Fruit fly (Drosophila melanogaster) whole organism, embryonic: ENCODE measurements around the gene CG10055.

Experiments used
- CG12219 ChIP-seq: fragments of 200-800 bp; sonication (Bioruptor generic); optimal IDR thresholded peaks from 3 replicates; lab custom pipeline; 2018; ENCODE audit warnings: missing biosample characterization, mild to moderate bottlenecking, missing genetic modification characterization
- CG1233 ChIP-seq: fragments of 200-800 bp; sonication (Bioruptor generic); optimal IDR thresholded peaks from 4 replicates; lab custom pipeline; 2018; ENCODE audit warnings: missing biosample characterization, mild to moderate bottlenecking, missing genetic modification characterization
- CG1647 ChIP-seq: fragments of 200-800 bp; sonication (Bioruptor generic); optimal IDR thresholded peaks from 3 replicates; lab custom pipeline; 2016; ENCODE audit warnings: missing biosample characterization, missing genetic modification characterization
- CG18599 ChIP-seq: fragments of 200-800 bp; sonication (Bioruptor generic); optimal IDR thresholded peaks from 3 replicates; lab custom pipeline; 2017; ENCODE audit warnings: missing biosample characterization, missing genetic modification characterization, mild to moderate bottlenecking, moderate library complexity, missing genetic modification reagents
- CG18764 ChIP-seq: fragments of 200-800 bp; sonication (Bioruptor generic); optimal IDR thresholded peaks from 3 replicates; lab custom pipeline; 2016; ENCODE audit warnings: missing biosample characterization, missing genetic modification characterization
- CG30431 ChIP-seq: fragments of 200-800 bp; sonication (Bioruptor generic); optimal IDR thresholded peaks from 2 replicates; lab custom pipeline; 2017; ENCODE audit warnings: missing biosample characterization, missing genetic modification characterization
- CG3847 ChIP-seq: fragments of 200-800 bp; sonication (Bioruptor generic); IDR thresholded peaks from 2 replicates; pipeline ENCODE4 v1.3.6; 2022; ENCODE audit warnings: missing biosample characterization, missing genetic modification characterization
- CG42726 ChIP-seq: fragments of 200-800 bp; sonication (Bioruptor generic); IDR thresholded peaks from 2 replicates; pipeline ENCODE4 v1.3.6; 2022; ENCODE audit warnings: missing biosample characterization, missing genetic modification characterization; ENCODE audit not compliant: partially characterized antibody
- CG6765 ChIP-seq: fragments of 200-800 bp; sonication (Bioruptor generic); optimal IDR thresholded peaks from 3 replicates; lab custom pipeline; 2017; ENCODE audit warnings: missing biosample characterization, mild to moderate bottlenecking, missing genetic modification characterization
- CG8765 ChIP-seq: fragments of 200-800 bp; sonication (Bioruptor generic); IDR thresholded peaks from 2 replicates; pipeline ENCODE4 v1.3.6; 2022; ENCODE audit warnings: missing biosample characterization, missing genetic modification characterization
- D19B ChIP-seq: fragments of 200-800 bp; sonication (Bioruptor generic); optimal IDR thresholded peaks from 2 replicates; lab custom pipeline; 2017; ENCODE audit warnings: missing biosample characterization, mild to moderate bottlenecking, missing genetic modification characterization
- Elba2 ChIP-seq: fragments of 200-800 bp; sonication (Bioruptor generic); optimal IDR thresholded peaks from 3 replicates; lab custom pipeline; 2016; ENCODE audit warnings: missing biosample characterization, missing genetic modification characterization
- Ets65A ChIP-seq: fragments of 200-800 bp; sonication (Bioruptor generic); peaks from one replicate; lab custom pipeline; 2016; ENCODE audit warnings: missing biosample characterization, missing genetic modification characterization
- Fer1 ChIP-seq: fragments of 200-800 bp; sonication (Bioruptor generic); optimal IDR thresholded peaks from 2 replicates; lab custom pipeline; 2017; ENCODE audit warnings: missing biosample characterization, mild to moderate bottlenecking, missing genetic modification characterization
- Fer2 ChIP-seq: fragments of 200-800 bp; sonication (Bioruptor generic); optimal IDR thresholded peaks from 2 replicates; lab custom pipeline; 2018; ENCODE audit warnings: missing biosample characterization, mild to moderate bottlenecking, missing genetic modification characterization, moderate library complexity
- HLH54F ChIP-seq: fragments of 200-800 bp; sonication (Bioruptor generic); optimal IDR thresholded peaks from 3 replicates; lab custom pipeline; 2016; ENCODE audit warnings: missing biosample characterization, missing genetic modification characterization
- Hand ChIP-seq: fragments of 200-800 bp; sonication (Bioruptor generic); optimal IDR thresholded peaks from 2 replicates; lab custom pipeline; 2017; ENCODE audit warnings: mild to moderate bottlenecking, missing biosample characterization, missing genetic modification reagents, missing genetic modification characterization
- Hey ChIP-seq: fragments of 200-800 bp; sonication (Bioruptor generic); optimal IDR thresholded peaks from 3 replicates; lab custom pipeline; 2018; ENCODE audit warnings: missing biosample characterization, mild to moderate bottlenecking, missing genetic modification characterization
- Hr51 ChIP-seq, 2 experiments: fragments of 200-800 bp; sonication (Bioruptor generic); optimal IDR thresholded peaks; 2 replicates in 1 of 2; 3 replicates in 1 of 2; lab custom pipeline; 2016 to 2018; ENCODE audit warnings: missing biosample characterization in 2 of 2, missing genetic modification characterization in 2 of 2, mild to moderate bottlenecking in 1 of 2, moderate library complexity in 1 of 2
- MTF-1 ChIP-seq: fragments of 200-800 bp; sonication (Bioruptor generic); optimal IDR thresholded peaks from 2 replicates; lab custom pipeline; 2018; ENCODE audit warnings: missing biosample characterization, mild to moderate bottlenecking, missing genetic modification characterization, borderline replicate concordance
- Mes4 ChIP-seq: fragments of 200-800 bp; sonication (Bioruptor generic); optimal IDR thresholded peaks from 2 replicates; lab custom pipeline; 2016; ENCODE audit warnings: missing biosample characterization, missing genetic modification characterization
- NK7.1 ChIP-seq: fragments of 200-800 bp; sonication (Bioruptor generic); optimal IDR thresholded peaks from 3 replicates; lab custom pipeline; 2016; ENCODE audit warnings: missing biosample characterization, missing genetic modification characterization
- Neu2 ChIP-seq: fragments of 200-800 bp; sonication (Bioruptor generic); optimal IDR thresholded peaks from 3 replicates; lab custom pipeline; 2016; ENCODE audit warnings: missing biosample characterization, missing genetic modification characterization, borderline replicate concordance
- Nf-YC ChIP-seq: fragments of 200-800 bp; optimal IDR thresholded peaks from 3 replicates; lab custom pipeline; 2019; ENCODE audit warnings: missing biosample characterization, mild to moderate bottlenecking, missing genetic modification characterization, moderate library complexity
- Ptx1 ChIP-seq: fragments of 200-800 bp; sonication (Bioruptor generic); IDR thresholded peaks from 2 replicates; pipeline ENCODE4 v1.3.6; 2022; ENCODE audit warnings: missing biosample characterization, missing genetic modification characterization
- Sox102F ChIP-seq: fragments of 200-800 bp; sonication (Bioruptor generic); optimal IDR thresholded peaks from 2 replicates; lab custom pipeline; 2018; ENCODE audit warnings: missing biosample characterization, mild to moderate bottlenecking, missing genetic modification characterization, moderate library complexity
- al ChIP-seq: fragments of 200-800 bp; sonication (Bioruptor generic); IDR thresholded peaks from 2 replicates; pipeline ENCODE4 v1.3.6; 2022; ENCODE audit warnings: missing biosample characterization, missing genetic modification characterization
- chn ChIP-seq: fragments of 200-800 bp; sonication (Bioruptor generic); optimal IDR thresholded peaks from 2 replicates; lab custom pipeline; 2016; ENCODE audit warnings: missing biosample characterization, missing genetic modification characterization
- crol ChIP-seq: fragments of 200-800 bp; sonication (Bioruptor generic); IDR thresholded peaks from 2 replicates; pipeline ENCODE4 v1.3.6; 2022; ENCODE audit warnings: missing biosample characterization, missing genetic modification characterization
- dimm ChIP-seq: fragments of 200-800 bp; sonication (Bioruptor generic); IDR thresholded peaks from 2 replicates; pipeline ENCODE4 v1.3.6; 2022; ENCODE audit warnings: missing biosample characterization, missing genetic modification characterization
- dmrt11E ChIP-seq: fragments of 200-800 bp; sonication (Bioruptor generic); optimal IDR thresholded peaks from 3 replicates; lab custom pipeline; 2018; ENCODE audit warnings: missing biosample characterization, mild to moderate bottlenecking, missing genetic modification characterization, moderate library complexity
- esg ChIP-seq: fragments of 200-800 bp; sonication (Bioruptor generic); conservative IDR thresholded peaks from 2 replicates; pipeline ENCODE4 v1.3.6; 2022; ENCODE audit warnings: missing biosample characterization, missing genetic modification characterization
- fd102C ChIP-seq: fragments of 200-800 bp; sonication (Bioruptor generic); optimal IDR thresholded peaks from 2 replicates; lab custom pipeline; 2018; ENCODE audit warnings: missing biosample characterization, mild to moderate bottlenecking, missing genetic modification characterization, moderate library complexity
- fd3F ChIP-seq: fragments of 200-800 bp; sonication (Bioruptor generic); optimal IDR thresholded peaks from 2 replicates; lab custom pipeline; 2018; ENCODE audit warnings: missing biosample characterization, mild to moderate bottlenecking, missing genetic modification characterization, moderate library complexity
- gcm2 ChIP-seq: fragments of 200-800 bp; sonication (Bioruptor generic); optimal IDR thresholded peaks from 2 replicates; lab custom pipeline; 2016; ENCODE audit warnings: missing biosample characterization, missing genetic modification characterization
- gfzf ChIP-seq: fragments of 200-800 bp; sonication (Bioruptor generic); optimal IDR thresholded peaks from 2 replicates; lab custom pipeline; 2016; ENCODE audit warnings: missing biosample characterization, mild to moderate bottlenecking, missing genetic modification characterization, moderate library complexity
- gsb ChIP-seq: fragments of 200-800 bp; sonication (Bioruptor generic); IDR thresholded peaks from 2 replicates; pipeline ENCODE4 v1.3.6; 2022; ENCODE audit warnings: missing biosample characterization, missing genetic modification characterization
- insv ChIP-seq, 2 experiments: fragments of 200-800 bp; sonication (Bioruptor generic); optimal IDR thresholded peaks; 3 replicates each; lab custom pipeline; 2016 to 2018; ENCODE audit warnings: missing biosample characterization in 2 of 2, missing genetic modification characterization in 2 of 2
- klu ChIP-seq: fragments of 200-800 bp; sonication (Bioruptor generic); IDR thresholded peaks from 2 replicates; pipeline ENCODE4 v1.3.6; 2022; ENCODE audit warnings: missing biosample characterization, missing genetic modification characterization
- lilli ChIP-seq: fragments of 200-800 bp; sonication (Bioruptor generic); optimal IDR thresholded peaks from 3 replicates; lab custom pipeline; 2016; ENCODE audit warnings: missing biosample characterization, missing genetic modification characterization
- mirr ChIP-seq: fragments of 200-800 bp; sonication (Bioruptor generic); optimal IDR thresholded peaks from 3 replicates; lab custom pipeline; 2018; ENCODE audit warnings: missing biosample characterization, mild to moderate bottlenecking, missing genetic modification characterization
- nmo ChIP-seq: fragments of 200-800 bp; sonication (Bioruptor generic); optimal IDR thresholded peaks from 2 replicates; lab custom pipeline; 2018; ENCODE audit warnings: missing biosample characterization, mild to moderate bottlenecking, missing genetic modification characterization, moderate library complexity
- org-1 ChIP-seq: fragments of 200-800 bp; sonication (Bioruptor generic); optimal IDR thresholded peaks from 2 replicates; lab custom pipeline; 2017; ENCODE audit warnings: missing biosample characterization, missing genetic modification characterization
- pita ChIP-seq: fragments of 200-800 bp; sonication (Bioruptor generic); optimal IDR thresholded peaks from 2 replicates; lab custom pipeline; 2017; ENCODE audit warnings: missing biosample characterization, mild to moderate bottlenecking, missing genetic modification characterization
- scrt ChIP-seq: fragments of 200-800 bp; sonication (Bioruptor generic); optimal IDR thresholded peaks from 2 replicates; lab custom pipeline; 2018; ENCODE audit warnings: missing biosample characterization, mild to moderate bottlenecking, missing genetic modification characterization, moderate library complexity
- sima ChIP-seq: fragments of 200-800 bp; sonication (Bioruptor generic); optimal IDR thresholded peaks from 2 replicates; lab custom pipeline; 2016; ENCODE audit warnings: missing biosample characterization, missing genetic modification characterization
- tll ChIP-seq, 2 experiments: fragments of 200-800 bp in 1 of 2; fragments of >200 bp in 1 of 2; sonication (Bioruptor generic) in 1 of 2; optimal IDR thresholded peaks; 2 replicates each; lab custom pipeline; 2017 to 2019; ENCODE audit warnings: missing biosample characterization in 2 of 2, missing genetic modification characterization in 2 of 2, mild to moderate bottlenecking in 1 of 2, moderate library complexity in 1 of 2
- toy ChIP-seq: fragments of 200-800 bp; sonication (Bioruptor generic); IDR thresholded peaks from 2 replicates; pipeline ENCODE4 v1.3.6; 2022; ENCODE audit warnings: missing biosample characterization, missing genetic modification characterization
- ttk ChIP-seq: fragments of 200-800 bp; sonication (Bioruptor generic); IDR thresholded peaks from 2 replicates; pipeline ENCODE4 v2.1.2; 2022; ENCODE audit warnings: missing biosample characterization, missing genetic modification characterization
- tx ChIP-seq: fragments of 200-800 bp; sonication (Bioruptor generic); optimal IDR thresholded peaks from 2 replicates; lab custom pipeline; 2016; ENCODE audit warnings: missing biosample characterization, missing genetic modification characterization

The CG10055 gene

DNA sequence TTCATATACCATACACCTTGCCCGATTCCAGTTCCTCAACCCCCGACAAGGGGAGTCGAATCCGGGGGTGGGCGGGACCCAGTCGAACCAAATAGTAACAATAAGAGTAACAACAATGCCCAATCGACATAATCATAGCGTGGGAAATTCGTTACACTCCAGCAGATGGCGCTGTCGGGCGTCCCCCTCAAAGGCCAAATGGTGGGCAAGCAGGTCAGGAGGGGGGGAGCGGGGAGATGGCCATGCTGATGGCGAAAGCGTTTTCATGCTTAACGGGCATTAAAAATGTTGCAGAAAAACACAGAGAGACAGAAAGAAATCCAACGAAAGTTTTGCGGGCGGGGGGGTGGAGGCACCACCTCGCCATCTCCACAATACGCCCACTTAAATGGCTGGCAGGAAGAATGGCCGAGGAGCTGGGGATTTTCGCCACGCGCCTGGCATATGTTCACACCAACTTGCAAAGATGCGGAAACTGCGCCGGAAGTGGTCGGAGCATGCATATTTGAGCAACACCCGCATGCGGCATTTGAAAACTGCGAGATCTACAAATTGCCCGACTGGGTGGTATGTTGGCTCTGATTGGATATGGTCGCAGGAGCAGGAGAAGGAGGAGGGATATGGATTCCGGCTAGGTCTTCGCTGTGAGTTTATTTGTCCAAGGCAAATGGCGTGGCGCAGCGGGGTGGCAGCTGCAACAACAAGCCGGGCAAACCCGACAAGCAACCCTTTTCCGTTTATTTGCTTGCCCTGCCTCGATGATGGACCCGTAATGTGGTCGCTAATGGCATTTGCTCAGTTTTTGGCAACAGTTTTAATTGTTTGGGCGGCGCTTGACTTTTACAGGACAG is 47.1 kb downstream of the CG10055 start (continued):
- TF ChIP-seq CG1233 (no peak), scrt (GFP tag; lab: Kevin White, UChicago) (no peak), CG1647 (GFP tag; lab: Kevin White, UChicago) (no peak), al (no peak), Hey (peak; percentile 91), esg (no peak), gcm2 (GFP tag; lab: Kevin White, UChicago) (no peak), gsb (no peak), CG12219 (GFP tag; lab: Kevin White, UChicago) (no peak), CG3847 (GFP tag; lab: Robert Waterston, UW) (no peak), CG6765 (GFP tag; lab: Kevin White, UChicago) (no peak), Mes4 (no peak), NK7.1 (no peak), dimm (no peak), tx (no peak), Fer2 (tag; lab: Kevin White, UChicago) (no peak), Neu2 (GFP tag; lab: Kevin White, UChicago) (no peak), org-1 (GFP tag; lab: Kevin White, UChicago) (no peak), ttk (GFP tag; lab: Robert Waterston, UW) (no peak), CG30431 (GFP tag; lab: Kevin White, UChicago) (no peak), lilli (no peak), dmrt11E (tag; lab: Kevin White, UChicago) (no peak), CG18599 (GFP tag; lab: Kevin White, UChicago) (no peak), fd102C (GFP tag; lab: Kevin White, UChicago) (no peak), toy (no peak), sima (GFP tag; lab: Kevin White, UChicago) (no peak), nmo (GFP tag; lab: Kevin White, UChicago) (no peak), klu (GFP tag; lab: Robert Waterston, UW) (no peak), Sox102F (GFP tag; lab: Kevin White, UChicago) (no peak), D19B (GFP tag; lab: Kevin White, UChicago) (no peak), MTF-1 (GFP tag; lab: Kevin White, UChicago) (no peak), Hr51 (GFP tag; optimal IDR thresholded peaks at IDR 0.05; lab: Kevin White, UChicago) (no peak), Elba2 (no peak), Fer1 (GFP tag; lab: Kevin White, UChicago) (peak; percentile 93), gfzf (GFP tag; lab: Kevin White, UChicago) (no peak), insv (GFP tag; optimal IDR thresholded peaks at IDR 0.05; lab: Kevin White, UChicago) (peak in 1 of 2 experiments; percentile 33), CG42726 (GFP tag; lab: Robert Waterston, UW) (no peak), fd3F (GFP tag; lab: Kevin White, UChicago) (no peak), Ets65A (GFP tag; lab: Kevin White, UChicago) (peak; percentile 65), crol (peak; percentile 86), Ptx1 (GFP tag; lab: Robert Waterston, UW) (no peak), Nf-YC (tag; lab: Kevin White, UChicago) (peak; percentile 89), HLH54F (GFP tag; lab: Kevin White, UChicago) (no peak), Hand (GFP tag; lab: Kevin White, UChicago) (no peak), CG8765 (GFP tag; lab: Robert Waterston, UW) (no peak), mirr (GFP tag; lab: Kevin White, UChicago) (no peak), tll (GFP tag; optimal IDR thresholded peaks at IDR 0.05; lab: Kevin White, UChicago) (no peak), pita (GFP tag; lab: Kevin White, UChicago) (no peak), chn (GFP tag; lab: Kevin White, UChicago) (no peak), CG18764 (no peak)
